Fruit fly (Drosophila melanogaster) whole organism, prepupa: ENCODE results near the gene CG12279.

ENCODE experiments used
- Blimp-1 ChIP-seq: fragments of 200-800 bp; sonication (Bioruptor generic); optimal IDR thresholded peaks from 3 replicates; lab custom pipeline; 2017; ENCODE audit warnings: missing biosample characterization, missing genetic modification characterization, mild to moderate bottlenecking, moderate library complexity, missing genetic modification reagents
- CG11902 ChIP-seq: fragments of 200-800 bp; sonication (Bioruptor generic); optimal IDR thresholded peaks from 3 replicates; lab custom pipeline; 2016; ENCODE audit warnings: missing biosample characterization, missing genetic modification characterization
- CG15336 ChIP-seq: fragments of 200-800 bp; sonication (Bioruptor generic); IDR thresholded peaks from 2 replicates; pipeline ENCODE4 v1.3.6; 2022; ENCODE audit warnings: missing biosample characterization, missing genetic modification characterization
- CG1621 ChIP-seq: fragments of 200-800 bp; sonication (Bioruptor generic); optimal IDR thresholded peaks from 3 replicates; lab custom pipeline; 2018; ENCODE audit warnings: missing biosample characterization, mild to moderate bottlenecking, missing genetic modification characterization
- CG3032 ChIP-seq: fragments of 200-800 bp; optimal IDR thresholded peaks from 2 replicates; lab custom pipeline; 2019; ENCODE audit warnings: missing biosample characterization, mild to moderate bottlenecking, missing genetic modification characterization, moderate library complexity
- CG31627 ChIP-seq: fragments of 200-800 bp; sonication (Bioruptor generic); optimal IDR thresholded peaks from 3 replicates; lab custom pipeline; 2016; ENCODE audit warnings: missing biosample characterization, missing genetic modification characterization
- CG32006 ChIP-seq: fragments of 200-800 bp; sonication (Bioruptor generic); optimal IDR thresholded peaks from 3 replicates; lab custom pipeline; 2017; ENCODE audit warnings: missing biosample characterization, mild to moderate bottlenecking, missing genetic modification characterization
- CG4318 ChIP-seq: fragments of 200-800 bp; sonication (Bioruptor generic); optimal IDR thresholded peaks from 3 replicates; lab custom pipeline; 2017; ENCODE audit warnings: missing biosample characterization, mild to moderate bottlenecking, missing genetic modification characterization
- CG6163 ChIP-seq: fragments of 200-800 bp; sonication (Bioruptor generic); IDR thresholded peaks from 3 replicates; pipeline ENCODE4 v1.3.6; 2022; ENCODE audit warnings: missing biosample characterization, missing genetic modification characterization
- CG6276 ChIP-seq: fragments of 200-800 bp; sonication (Bioruptor generic); optimal IDR thresholded peaks from 2 replicates; lab custom pipeline; 2017; ENCODE audit warnings: missing biosample characterization, mild to moderate bottlenecking, missing genetic modification characterization
- CG7368 ChIP-seq: fragments of 200-800 bp; sonication (Bioruptor generic); optimal IDR thresholded peaks from 3 replicates; lab custom pipeline; 2016; ENCODE audit warnings: missing biosample characterization, missing genetic modification characterization
- CG8319 ChIP-seq: fragments of 200-800 bp; sonication (Bioruptor generic); optimal IDR thresholded peaks from 3 replicates; lab custom pipeline; 2016; ENCODE audit warnings: missing biosample characterization, missing genetic modification characterization
- CG9139 ChIP-seq: fragments of 200-800 bp; sonication (Bioruptor generic); optimal IDR thresholded peaks from 3 replicates; lab custom pipeline; 2017; ENCODE audit warnings: missing biosample characterization, mild to moderate bottlenecking, missing genetic modification characterization
- Eip75B ChIP-seq: fragments of 200-800 bp; sonication (Bioruptor generic); optimal IDR thresholded peaks from 3 replicates; lab custom pipeline; 2016; ENCODE audit warnings: missing biosample characterization, missing genetic modification characterization
- Eip93F ChIP-seq: fragments of 200-800 bp; sonication (Bioruptor generic); optimal IDR thresholded peaks from 2 replicates; lab custom pipeline; 2016; ENCODE audit warnings: missing biosample characterization, mild to moderate bottlenecking, missing genetic modification characterization
- Ets21C ChIP-seq: fragments of 200-800 bp; sonication (Bioruptor generic); optimal IDR thresholded peaks from 3 replicates; lab custom pipeline; 2016; ENCODE audit warnings: missing biosample characterization, missing genetic modification characterization
- Hr38 ChIP-seq: sonication (Bioruptor generic); optimal IDR thresholded peaks from 2 replicates; lab custom pipeline; 2016; ENCODE audit warnings: missing biosample characterization, missing genetic modification characterization
- Lpt ChIP-seq: fragments of 200-800 bp; sonication (Bioruptor generic); optimal IDR thresholded peaks from 3 replicates; lab custom pipeline; 2016; ENCODE audit warnings: missing biosample characterization, missing genetic modification characterization
- OdsH ChIP-seq: fragments of 200-800 bp; sonication (Bioruptor generic); optimal IDR thresholded peaks from 3 replicates; lab custom pipeline; 2016; ENCODE audit warnings: missing biosample characterization, missing genetic modification characterization
- Smox ChIP-seq: fragments of 200-800 bp; sonication (Bioruptor generic); optimal IDR thresholded peaks from 3 replicates; lab custom pipeline; 2016; ENCODE audit warnings: missing biosample characterization, missing genetic modification characterization
- Sox14 ChIP-seq: fragments of 200-800 bp; sonication (Bioruptor generic); optimal IDR thresholded peaks from 3 replicates; lab custom pipeline; 2016; ENCODE audit warnings: missing biosample characterization, missing genetic modification characterization
- achi ChIP-seq: fragments of 200-800 bp; sonication (Bioruptor generic); optimal IDR thresholded peaks from 3 replicates; lab custom pipeline; 2016; ENCODE audit warnings: missing biosample characterization, missing genetic modification characterization
- eg ChIP-seq: fragments of 200-800 bp; sonication (Bioruptor generic); IDR thresholded peaks from 3 replicates; pipeline ENCODE4 v1.3.6; 2022; ENCODE audit warnings: missing biosample characterization, missing genetic modification characterization
- fd59A ChIP-seq: fragments of 200-800 bp; sonication (Bioruptor generic); optimal IDR thresholded peaks from 2 replicates; lab custom pipeline; 2017; ENCODE audit warnings: missing biosample characterization, mild to moderate bottlenecking, missing genetic modification characterization, missing genetic modification reagents
- fkh ChIP-seq: fragments of 200-800 bp; sonication (Bioruptor generic); optimal IDR thresholded peaks from 3 replicates; lab custom pipeline; 2017; ENCODE audit warnings: missing biosample characterization, mild to moderate bottlenecking, missing genetic modification characterization, moderate library complexity
- lz ChIP-seq: fragments of 200-800 bp; sonication (Bioruptor generic); optimal IDR thresholded peaks from 3 replicates; lab custom pipeline; 2016; ENCODE audit warnings: missing biosample characterization, missing genetic modification characterization
- net ChIP-seq: fragments of 200-800 bp; sonication (Bioruptor generic); optimal IDR thresholded peaks from 3 replicates; lab custom pipeline; 2016; ENCODE audit warnings: missing biosample characterization, missing genetic modification characterization
- pdm3 ChIP-seq: fragments of 200-800 bp; sonication (Bioruptor generic); optimal IDR thresholded peaks from 3 replicates; lab custom pipeline; 2016; ENCODE audit warnings: missing biosample characterization, missing genetic modification characterization
- spab ChIP-seq: fragments of 200-800 bp; sonication (Bioruptor generic); optimal IDR thresholded peaks from 2 replicates; lab custom pipeline; 2017; ENCODE audit warnings: missing biosample characterization, mild to moderate bottlenecking, missing genetic modification characterization, missing genetic modification reagents
- ss ChIP-seq, 2 experiments: fragments of 200-800 bp; sonication (Bioruptor generic); optimal IDR thresholded peaks; 2 replicates in 1 of 2; 3 replicates in 1 of 2; lab custom pipeline; 2017 to 2018; ENCODE audit warnings: mild to moderate bottlenecking in 2 of 2, missing biosample characterization in 2 of 2, missing genetic modification characterization in 2 of 2, moderate library complexity in 1 of 2
- svp ChIP-seq: fragments of 200-800 bp; sonication (Bioruptor generic); peaks from one replicate; lab custom pipeline; 2016; ENCODE audit warnings: missing biosample characterization, missing genetic modification characterization
- vri ChIP-seq: fragments of 200-800 bp; sonication (Bioruptor generic); optimal IDR thresholded peaks from 3 replicates; lab custom pipeline; 2016; ENCODE audit warnings: missing biosample characterization, mild to moderate bottlenecking, missing genetic modification characterization

The CG12279 gene

dm6 chr3R:12727944-12728649 is 23.2 kb downstream of the CG12279 start (continued):
- TF ChIP-seq Sox14 (peak; percentile 6), eg (GFP tag; lab: Robert Waterston, UW) (no peak), Ets21C (no peak), net (GFP tag; lab: Kevin White, UChicago) (no peak), Eip93F (GFP tag; lab: Kevin White, UChicago) (no peak), Smox (GFP tag; lab: Kevin White, UChicago) (peak; percentile 8), fd59A (GFP tag; lab: Kevin White, UChicago) (peak; percentile 15), CG3032 (tag; lab: Kevin White, UChicago) (peak; percentile 9), achi (GFP tag; lab: Kevin White, UChicago) (peak; percentile 5), Lpt (GFP tag; lab: Kevin White, UChicago) (no peak), CG6276 (GFP tag; lab: Kevin White, UChicago) (no peak), CG15336 (no peak), CG11902 (GFP tag; lab: Kevin White, UChicago) (no peak), CG31627 (peak; percentile 13), lz (GFP tag; lab: Kevin White, UChicago) (peak; percentile 6), vri (GFP tag; lab: Kevin White, UChicago) (no peak), fkh (no peak), CG1621 (peak; percentile 23), CG9139 (GFP tag; lab: Kevin White, UChicago) (no peak), CG32006 (GFP tag; lab: Kevin White, UChicago) (peak; percentile 33), CG4318 (GFP tag; lab: Kevin White, UChicago) (peak; percentile 4), spab (GFP tag; lab: Kevin White, UChicago) (peak; percentile 11), ss (GFP tag; optimal IDR thresholded peaks at IDR 0.05; lab: Kevin White, UChicago) (no peak)

DNA sequence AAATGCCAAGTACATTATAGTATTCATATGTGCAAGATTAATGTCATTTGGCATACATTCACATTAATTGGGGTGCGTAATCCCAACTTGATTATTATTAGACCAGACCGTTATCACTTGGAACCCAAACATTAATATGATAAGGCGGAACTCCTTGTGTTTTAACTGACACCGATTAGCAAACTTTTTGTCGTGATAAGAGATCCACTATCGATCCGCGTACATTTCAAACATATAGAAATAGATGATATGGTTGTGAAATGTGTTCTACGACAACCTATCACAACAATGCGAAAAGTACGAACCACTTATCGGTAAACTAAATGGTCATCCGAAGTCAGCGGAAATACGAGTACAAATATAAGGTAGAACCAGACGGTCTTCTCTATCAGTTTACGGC is 34.4 kb downstream of the CG12279 start, which contains the start of gene Ugt37A2:
Gene Ugt37A2, plus strand, starts transcription at position 396 of the 400 bp plus-strand sequence.
- no peak for TF ChIP-seq Blimp-1
- TF ChIP-seq CG7368 (GFP tag; lab: Kevin White, UChicago): no peak
- TF ChIP-seq Hr38 (GFP tag; lab: Kevin White, UChicago): no peak
- no peak for TF ChIP-seq Smox (GFP tag; lab: Kevin White, UChicago)
- no peak for TF ChIP-seq CG4318 (GFP tag; lab: Kevin White, UChicago)
- TF ChIP-seq OdsH (GFP tag; lab: Kevin White, UChicago): no peak
- TF ChIP-seq eg (GFP tag; lab: Robert Waterston, UW): no peak
- no peak for TF ChIP-seq CG6163 (GFP tag; lab: Robert Waterston, UW)

DNA sequence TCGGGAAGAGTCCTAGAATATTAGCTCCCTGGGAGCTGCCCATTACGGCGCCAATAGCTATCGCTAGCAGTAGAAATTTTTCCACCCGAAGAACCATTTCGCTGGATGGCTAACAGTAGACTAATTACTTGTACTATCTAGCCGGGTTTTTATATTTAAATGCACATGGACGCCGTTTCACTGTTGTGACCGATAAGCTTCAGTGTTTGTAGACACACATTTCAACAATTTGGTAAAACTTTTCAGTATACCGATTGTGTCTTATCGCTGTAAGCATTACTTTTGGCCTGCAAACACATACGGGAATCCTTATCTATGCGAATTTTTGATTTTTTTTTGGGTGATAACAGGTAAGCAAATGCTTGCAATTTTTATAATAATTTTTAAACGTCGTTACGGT is 38.7 kb downstream of the CG12279 start, which contains the start of gene Ugt37A3:
Gene Ugt37A3, minus strand, starts transcription at position 101 of the 400 bp plus-strand sequence.
- peak; percentile 16 for TF ChIP-seq vri (GFP tag; lab: Kevin White, UChicago)
- peak; percentile 36 for TF ChIP-seq svp (GFP tag; lab: Kevin White, UChicago)
- TF ChIP-seq CG3032 (tag; lab: Kevin White, UChicago): no peak
- no peak for TF ChIP-seq spab (GFP tag; lab: Kevin White, UChicago)

DNA sequence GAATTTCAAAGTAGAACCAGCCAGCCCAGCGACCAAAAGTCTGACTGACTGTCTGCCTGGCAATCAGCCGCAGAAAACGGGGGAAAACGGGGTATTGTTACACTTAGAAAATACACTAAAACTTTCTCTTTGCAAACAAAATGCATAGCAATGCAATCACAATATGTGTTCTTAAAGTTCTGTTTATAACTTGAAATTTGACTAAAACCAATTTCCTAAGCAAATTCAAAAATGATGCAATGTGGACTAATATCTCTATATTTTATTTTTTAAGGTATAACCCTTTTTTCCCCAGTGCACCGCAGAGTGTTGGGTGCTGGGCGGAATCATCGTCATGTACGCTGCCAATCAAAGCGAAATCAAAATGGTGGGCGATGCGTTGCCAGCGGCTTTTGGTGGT is 46.1 kb downstream of the CG12279 start:
- TF ChIP-seq OdsH (GFP tag; lab: Kevin White, UChicago) (no peak), CG11902 (GFP tag; lab: Kevin White, UChicago) (no peak), CG31627 (no peak), CG8319 (GFP tag; lab: Kevin White, UChicago) (no peak), pdm3 (GFP tag; lab: Kevin White, UChicago) (no peak), Eip75B (GFP tag; lab: Kevin White, UChicago) (no peak), Smox (GFP tag; lab: Kevin White, UChicago) (no peak)
